Fruit fly (Drosophila melanogaster): ENCODE results near the gene CG34250.
A peak's percentile ranks its signal among the peaks of the same experiment; 100 is the strongest.

The CG34250 gene

dm6 chr3L:17428779-17429178 is 47.2 kb upstream of the CG34250 start, which contains the start of gene Gorab (continued):
- TF ChIP-seq Sox100B (GFP tag; optimal IDR thresholded peaks at IDR 0.05) (peak; percentile 69), nom (GFP tag; optimal IDR thresholded peaks at IDR 0.05) (no peak), CG4424 (GFP tag; optimal IDR thresholded peaks at IDR 0.05) (peak; percentile 87), bab2 (GFP tag; optimal IDR thresholded peaks at IDR 0.05) (peak; percentile 83), CG12104 (GFP tag; optimal IDR thresholded peaks at IDR 0.05) (peak; percentile 90), Lpt (GFP tag; optimal IDR thresholded peaks at IDR 0.05) (no peak), Blimp-1 (GFP tag; optimal IDR thresholded peaks at IDR 0.05) (peak; percentile 80), GATAe (GFP tag; conservative IDR thresholded peaks at IDR 0.05) (peak; percentile 79), CG18476 (GFP tag; optimal IDR thresholded peaks at IDR 0.05) (peak; percentile 89), CG1792 (GFP tag; optimal IDR thresholded peaks at IDR 0.05) (peak; percentile 21), CG10321 (GFP tag; IDR thresholded peaks at IDR 0.05) (peak; percentile 52; the same call in 1 of the 2 replicates), ftz-f1 (GFP tag; optimal IDR thresholded peaks at IDR 0.05) (peak; percentile 2), CG12299 (tag; optimal IDR thresholded peaks at IDR 0.05) (peak; percentile 26), aop (GFP tag; IDR thresholded peaks at IDR 0.05) (peak; percentile 78), pfk (GFP tag; optimal IDR thresholded peaks at IDR 0.05) (no peak), CG11723 (GFP tag; optimal IDR thresholded peaks at IDR 0.05) (peak; percentile 63), ssp (GFP tag; IDR thresholded peaks at IDR 0.05) (peak; percentile 96), CG31388 (GFP tag; optimal IDR thresholded peaks at IDR 0.05) (peak; percentile 73), croc (GFP tag; conservative IDR thresholded peaks at IDR 0.05) (peak; percentile 86), BtbVII (GFP tag; optimal IDR thresholded peaks at IDR 0.05) (peak; percentile 55), ab (GFP tag; optimal IDR thresholded peaks at IDR 0.05) (peak; percentile 58), kay (GFP tag; optimal IDR thresholded peaks at IDR 0.05) (peak; percentile 85), CG8281 (tag; optimal IDR thresholded peaks at IDR 0.05) (peak; percentile 29), CG32532 (GFP tag; IDR thresholded peaks at IDR 0.05) (peak; percentile 97), zfh1 (GFP tag; IDR thresholded peaks at IDR 0.05) (peak; percentile 97), cg (GFP tag; optimal IDR thresholded peaks at IDR 0.05) (peak; percentile 47), CG10274 (GFP tag; optimal IDR thresholded peaks at IDR 0.05) (peak; percentile 35), zen2 (GFP tag; IDR thresholded peaks at IDR 0.05; ENCODE audit: partially characterized antibody) (no peak), Ssrp (tag; optimal IDR thresholded peaks at IDR 0.05) (peak; percentile 92), bowl (GFP tag; IDR thresholded peaks at IDR 0.05) (peak; percentile 83), lilli (GFP tag; optimal IDR thresholded peaks at IDR 0.05) (peak; percentile 92), CG9817 (tag; optimal IDR thresholded peaks at IDR 0.05) (peak; percentile 75), Kr (GFP tag; optimal IDR thresholded peaks at IDR 0.05) (no peak), CG2678 (tag; optimal IDR thresholded peaks at IDR 0.05) (peak; percentile 85), CG10959 (GFP tag; IDR thresholded peaks at IDR 0.05) (peak; percentile 94), CG6683 (GFP tag; optimal IDR thresholded peaks at IDR 0.05) (peak; percentile 28), Bdp1 (GFP tag; optimal IDR thresholded peaks at IDR 0.05) (peak; percentile 77), CG13775 (GFP tag; optimal IDR thresholded peaks at IDR 0.05) (peak; percentile 91), tll (GFP tag; optimal IDR thresholded peaks at IDR 0.05) (peak in 1 of 2 experiments; percentile 31), gsb (GFP tag; IDR thresholded peaks at IDR 0.05) (peak; percentile 78), CG8359 (GFP tag; optimal IDR thresholded peaks at IDR 0.05; ENCODE audit: borderline replicate concordance) (peak; percentile 10), phol (tag; optimal IDR thresholded peaks at IDR 0.05) (peak; percentile 93), CG15696 (tag; optimal IDR thresholded peaks at IDR 0.05) (peak; percentile 86), CG4707 (GFP tag; optimal IDR thresholded peaks at IDR 0.05) (peak; percentile 44), Elba2 (GFP tag; optimal IDR thresholded peaks at IDR 0.05) (peak; percentile 81), CG2120 (GFP tag; optimal IDR thresholded peaks at IDR 0.05) (peak; percentile 93), tgo (GFP tag; IDR thresholded peaks at IDR 0.05) (peak; percentile 96), caup (GFP tag; optimal IDR thresholded peaks at IDR 0.05; ENCODE audit: severe bottlenecking) (peak; percentile 85), CG15514 (GFP tag; optimal IDR thresholded peaks at IDR 0.05) (peak; percentile 86), eve (GFP tag; optimal IDR thresholded peaks at IDR 0.05) (no peak)
